Fruit fly (Drosophila melanogaster) whole organism, prepupa: Measurements from ENCODE around the gene Elp3.

Source experiments
- Blimp-1 ChIP-seq: fragments of 200-800 bp; sonication (Bioruptor generic); optimal IDR thresholded peaks from 3 replicates; lab custom pipeline; 2017; ENCODE audit warnings: missing biosample characterization, missing genetic modification characterization, mild to moderate bottlenecking, moderate library complexity, missing genetic modification reagents
- CG10631 ChIP-seq: fragments of 200-800 bp; sonication (Bioruptor generic); optimal IDR thresholded peaks from 2 replicates; lab custom pipeline; 2016; ENCODE audit warnings: missing biosample characterization, missing genetic modification characterization
- CG11762 ChIP-seq: fragments of 200-800 bp; sonication (Bioruptor generic); optimal IDR thresholded peaks from 3 replicates; lab custom pipeline; 2016; ENCODE audit warnings: missing biosample characterization, missing genetic modification characterization; ENCODE audit not compliant: insufficient read depth
- CG11902 ChIP-seq: fragments of 200-800 bp; sonication (Bioruptor generic); optimal IDR thresholded peaks from 3 replicates; lab custom pipeline; 2016; ENCODE audit warnings: missing biosample characterization, missing genetic modification characterization
- CG15336 ChIP-seq: fragments of 200-800 bp; sonication (Bioruptor generic); IDR thresholded peaks from 2 replicates; pipeline ENCODE4 v1.3.6; 2022; ENCODE audit warnings: missing biosample characterization, missing genetic modification characterization
- CG1621 ChIP-seq: fragments of 200-800 bp; sonication (Bioruptor generic); optimal IDR thresholded peaks from 3 replicates; lab custom pipeline; 2018; ENCODE audit warnings: missing biosample characterization, mild to moderate bottlenecking, missing genetic modification characterization
- CG16779 ChIP-seq: fragments of 200-800 bp; sonication (Bioruptor generic); optimal IDR thresholded peaks from 3 replicates; lab custom pipeline; 2017; ENCODE audit warnings: missing biosample characterization, mild to moderate bottlenecking, missing genetic modification characterization
- CG3032 ChIP-seq: fragments of 200-800 bp; optimal IDR thresholded peaks from 2 replicates; lab custom pipeline; 2019; ENCODE audit warnings: missing biosample characterization, mild to moderate bottlenecking, missing genetic modification characterization, moderate library complexity
- CG31627 ChIP-seq: fragments of 200-800 bp; sonication (Bioruptor generic); optimal IDR thresholded peaks from 3 replicates; lab custom pipeline; 2016; ENCODE audit warnings: missing biosample characterization, missing genetic modification characterization
- CG34406 ChIP-seq: fragments of 200-800 bp; sonication (Bioruptor generic); optimal IDR thresholded peaks from 3 replicates; lab custom pipeline; 2016; ENCODE audit warnings: missing biosample characterization, missing genetic modification characterization
- CG3919 ChIP-seq: fragments of 200-800 bp; sonication (Bioruptor generic); optimal IDR thresholded peaks from 3 replicates; lab custom pipeline; 2016; ENCODE audit warnings: missing biosample characterization, missing genetic modification characterization
- CG4318 ChIP-seq: fragments of 200-800 bp; sonication (Bioruptor generic); optimal IDR thresholded peaks from 3 replicates; lab custom pipeline; 2017; ENCODE audit warnings: missing biosample characterization, mild to moderate bottlenecking, missing genetic modification characterization
- CG6163 ChIP-seq: fragments of 200-800 bp; sonication (Bioruptor generic); IDR thresholded peaks from 3 replicates; pipeline ENCODE4 v1.3.6; 2022; ENCODE audit warnings: missing biosample characterization, missing genetic modification characterization
- CG6276 ChIP-seq: fragments of 200-800 bp; sonication (Bioruptor generic); optimal IDR thresholded peaks from 2 replicates; lab custom pipeline; 2017; ENCODE audit warnings: missing biosample characterization, mild to moderate bottlenecking, missing genetic modification characterization
- CG6792 ChIP-seq: fragments of 200-800 bp; sonication (Bioruptor generic); optimal IDR thresholded peaks from 3 replicates; lab custom pipeline; 2016; ENCODE audit warnings: missing biosample characterization, missing genetic modification characterization
- CG6854 ChIP-seq: fragments of 200-800 bp; sonication (Bioruptor generic); optimal IDR thresholded peaks from 2 replicates; lab custom pipeline; 2017; ENCODE audit warnings: missing biosample characterization, mild to moderate bottlenecking, missing genetic modification characterization
- CG7368 ChIP-seq: fragments of 200-800 bp; sonication (Bioruptor generic); optimal IDR thresholded peaks from 3 replicates; lab custom pipeline; 2016; ENCODE audit warnings: missing biosample characterization, missing genetic modification characterization
- CG8119 ChIP-seq: fragments of 200-800 bp; sonication (Bioruptor generic); IDR thresholded peaks from 3 replicates; pipeline ENCODE4 v1.3.6; 2022; ENCODE audit warnings: missing biosample characterization, missing genetic modification characterization
- CG8319 ChIP-seq: fragments of 200-800 bp; sonication (Bioruptor generic); optimal IDR thresholded peaks from 3 replicates; lab custom pipeline; 2016; ENCODE audit warnings: missing biosample characterization, missing genetic modification characterization
- CG9139 ChIP-seq: fragments of 200-800 bp; sonication (Bioruptor generic); optimal IDR thresholded peaks from 3 replicates; lab custom pipeline; 2017; ENCODE audit warnings: missing biosample characterization, mild to moderate bottlenecking, missing genetic modification characterization
- Eip78C ChIP-seq: fragments of 200-800 bp; sonication (Bioruptor generic); peaks from one replicate; lab custom pipeline; 2016; ENCODE audit warnings: missing biosample characterization, missing genetic modification characterization
- Ets96B ChIP-seq: fragments of 200-800 bp; optimal IDR thresholded peaks from 2 replicates; lab custom pipeline; 2019; ENCODE audit warnings: missing biosample characterization, mild to moderate bottlenecking, missing genetic modification characterization, moderate library complexity
- Hr38 ChIP-seq: sonication (Bioruptor generic); optimal IDR thresholded peaks from 2 replicates; lab custom pipeline; 2016; ENCODE audit warnings: missing biosample characterization, missing genetic modification characterization
- Hr39 ChIP-seq: fragments of 200-800 bp; sonication (Bioruptor generic); optimal IDR thresholded peaks from 2 replicates; lab custom pipeline; 2016; ENCODE audit warnings: missing biosample characterization, missing genetic modification characterization
- Hr4 ChIP-seq: fragments of 200-800 bp; sonication (Bioruptor generic); optimal IDR thresholded peaks from 3 replicates; lab custom pipeline; 2016; ENCODE audit warnings: missing biosample characterization, missing genetic modification characterization
- Lpt ChIP-seq: fragments of 200-800 bp; sonication (Bioruptor generic); optimal IDR thresholded peaks from 3 replicates; lab custom pipeline; 2016; ENCODE audit warnings: missing biosample characterization, missing genetic modification characterization
- Met ChIP-seq: fragments of 200-800 bp; sonication (Bioruptor generic); optimal IDR thresholded peaks from 3 replicates; lab custom pipeline; 2016; ENCODE audit warnings: missing biosample characterization, missing genetic modification characterization
- OdsH ChIP-seq: fragments of 200-800 bp; sonication (Bioruptor generic); optimal IDR thresholded peaks from 3 replicates; lab custom pipeline; 2016; ENCODE audit warnings: missing biosample characterization, missing genetic modification characterization
- Smox ChIP-seq: fragments of 200-800 bp; sonication (Bioruptor generic); optimal IDR thresholded peaks from 3 replicates; lab custom pipeline; 2016; ENCODE audit warnings: missing biosample characterization, missing genetic modification characterization
- Sox14 ChIP-seq: fragments of 200-800 bp; sonication (Bioruptor generic); optimal IDR thresholded peaks from 3 replicates; lab custom pipeline; 2016; ENCODE audit warnings: missing biosample characterization, missing genetic modification characterization
- Sox15 ChIP-seq: fragments of 200-800 bp; sonication (Bioruptor generic); optimal IDR thresholded peaks from 3 replicates; lab custom pipeline; 2016; ENCODE audit warnings: missing biosample characterization, missing genetic modification characterization
- achi ChIP-seq: fragments of 200-800 bp; sonication (Bioruptor generic); optimal IDR thresholded peaks from 3 replicates; lab custom pipeline; 2016; ENCODE audit warnings: missing biosample characterization, missing genetic modification characterization
- acj6 ChIP-seq: fragments of 200-800 bp; sonication (Bioruptor generic); optimal IDR thresholded peaks from 3 replicates; lab custom pipeline; 2016; ENCODE audit warnings: missing biosample characterization, missing genetic modification characterization
- cyc ChIP-seq: fragments of 200-800 bp; sonication (Bioruptor generic); optimal IDR thresholded peaks from 3 replicates; lab custom pipeline; 2016; ENCODE audit warnings: missing biosample characterization, missing genetic modification characterization
- dac ChIP-seq: fragments of 200-800 bp; sonication (Bioruptor generic); optimal IDR thresholded peaks from 2 replicates; lab custom pipeline; 2017; ENCODE audit warnings: missing biosample characterization, mild to moderate bottlenecking, missing genetic modification characterization
- dsx ChIP-seq: fragments of 200-800 bp; optimal IDR thresholded peaks from 3 replicates; lab custom pipeline; 2019; ENCODE audit warnings: missing biosample characterization, mild to moderate bottlenecking, missing genetic modification characterization, moderate library complexity; ENCODE audit not compliant: poor library complexity, severe bottlenecking
- eg ChIP-seq: fragments of 200-800 bp; sonication (Bioruptor generic); IDR thresholded peaks from 3 replicates; pipeline ENCODE4 v1.3.6; 2022; ENCODE audit warnings: missing biosample characterization, missing genetic modification characterization
- fd59A ChIP-seq: fragments of 200-800 bp; sonication (Bioruptor generic); optimal IDR thresholded peaks from 2 replicates; lab custom pipeline; 2017; ENCODE audit warnings: missing biosample characterization, mild to moderate bottlenecking, missing genetic modification characterization, missing genetic modification reagents
- fkh ChIP-seq: fragments of 200-800 bp; sonication (Bioruptor generic); optimal IDR thresholded peaks from 3 replicates; lab custom pipeline; 2017; ENCODE audit warnings: missing biosample characterization, mild to moderate bottlenecking, missing genetic modification characterization, moderate library complexity
- lz ChIP-seq: fragments of 200-800 bp; sonication (Bioruptor generic); optimal IDR thresholded peaks from 3 replicates; lab custom pipeline; 2016; ENCODE audit warnings: missing biosample characterization, missing genetic modification characterization
- pdm3 ChIP-seq: fragments of 200-800 bp; sonication (Bioruptor generic); optimal IDR thresholded peaks from 3 replicates; lab custom pipeline; 2016; ENCODE audit warnings: missing biosample characterization, missing genetic modification characterization
- salr ChIP-seq, 2 experiments: fragments of 200-800 bp; sonication (Bioruptor generic); optimal IDR thresholded peaks; 3 replicates each; lab custom pipeline; 2016 to 2018; ENCODE audit warnings: missing biosample characterization in 2 of 2, missing genetic modification characterization in 2 of 2, mild to moderate bottlenecking in 1 of 2
- spab ChIP-seq: fragments of 200-800 bp; sonication (Bioruptor generic); optimal IDR thresholded peaks from 2 replicates; lab custom pipeline; 2017; ENCODE audit warnings: missing biosample characterization, mild to moderate bottlenecking, missing genetic modification characterization, missing genetic modification reagents
- svp ChIP-seq: fragments of 200-800 bp; sonication (Bioruptor generic); peaks from one replicate; lab custom pipeline; 2016; ENCODE audit warnings: missing biosample characterization, missing genetic modification characterization
- topi ChIP-seq: fragments of 200-800 bp; sonication (Bioruptor generic); optimal IDR thresholded peaks from 3 replicates; lab custom pipeline; 2016; ENCODE audit warnings: missing biosample characterization, missing genetic modification characterization
- vri ChIP-seq: fragments of 200-800 bp; sonication (Bioruptor generic); optimal IDR thresholded peaks from 3 replicates; lab custom pipeline; 2016; ENCODE audit warnings: missing biosample characterization, mild to moderate bottlenecking, missing genetic modification characterization

The Elp3 gene

dm6 chr2L:4456539-4456994 lies 12.0 kb downstream of the Elp3 start, which contains the start of gene Gs1l (continued):
- TF ChIP-seq CG34406 (no peak), acj6 (GFP tag; lab: Kevin White, UChicago) (no peak), CG6792 (GFP tag; lab: Kevin White, UChicago) (no peak), CG3919 (GFP tag; lab: Kevin White, UChicago) (no peak), cyc (GFP tag; lab: Kevin White, UChicago) (no peak), vri (GFP tag; lab: Kevin White, UChicago) (peak; percentile 44), dac (GFP tag; lab: Kevin White, UChicago) (no peak), CG8119 (GFP tag; lab: Robert Waterston, UW) (no peak), topi (GFP tag; lab: Kevin White, UChicago) (peak; percentile 24), Smox (GFP tag; lab: Kevin White, UChicago) (no peak), lz (GFP tag; lab: Kevin White, UChicago) (no peak), Lpt (no peak), CG4318 (GFP tag; lab: Kevin White, UChicago) (no peak), CG10631 (GFP tag; lab: Kevin White, UChicago) (no peak), CG6276 (no peak), dsx (GFP tag; lab: Kevin White, UChicago) (peak; percentile 80), CG8319 (GFP tag; lab: Kevin White, UChicago) (no peak), salr (GFP tag; optimal IDR thresholded peaks at IDR 0.05; lab: Kevin White, UChicago) (no peak), CG1621 (tag; lab: Kevin White, UChicago) (peak; percentile 35), Met (GFP tag; lab: Kevin White, UChicago) (peak; percentile 1), CG6854 (GFP tag; lab: Kevin White, UChicago) (peak; percentile 0), svp (peak; percentile 89), CG9139 (GFP tag; lab: Kevin White, UChicago) (no peak), fkh (GFP tag; lab: Kevin White, UChicago) (no peak), spab (GFP tag; lab: Kevin White, UChicago) (no peak), Ets96B (tag; lab: Kevin White, UChicago) (no peak), CG15336 (GFP tag; lab: Robert Waterston, UW) (0 out of 2 replicates have a peak, but pooled peaks have one; percentile 10), fd59A (GFP tag; lab: Kevin White, UChicago) (no peak), achi (GFP tag; lab: Kevin White, UChicago) (no peak), Hr38 (GFP tag; lab: Kevin White, UChicago) (no peak), CG6163 (GFP tag; lab: Robert Waterston, UW) (0 out of 3 replicates have a peak, but pooled peaks have one; percentile 26)

dm6 chr2L:4458119-4459056 lies 13.9 kb downstream of the Elp3 start, which contains the start of gene RpL27A:
RpL27A (minus strand) TSS chr2L:4458364.
- peak; percentile 65 for TF ChIP-seq Hr4 (GFP tag; lab: Kevin White, UChicago)
- peak; percentile 43 for TF ChIP-seq CG3032 (tag; lab: Kevin White, UChicago)
- TF ChIP-seq CG11902 (GFP tag; lab: Kevin White, UChicago): no peak
- no peak for TF ChIP-seq CG4318 (GFP tag; lab: Kevin White, UChicago)
- no peak for TF ChIP-seq Hr38 (GFP tag; lab: Kevin White, UChicago)
- TF ChIP-seq Eip78C (GFP tag; lab: Kevin White, UChicago): peak; percentile 80
- TF ChIP-seq CG15336 (GFP tag; lab: Robert Waterston, UW): peak; percentile 69
- TF ChIP-seq pdm3: peak; percentile 57
- peak; percentile 83 for TF ChIP-seq eg (GFP tag; lab: Robert Waterston, UW)
- TF ChIP-seq CG9139 (GFP tag; lab: Kevin White, UChicago): no peak
- peak; percentile 61 for TF ChIP-seq acj6 (GFP tag; lab: Kevin White, UChicago)
- no peak for TF ChIP-seq CG6276
- TF ChIP-seq Blimp-1 (GFP tag; lab: Kevin White, UChicago): peak; percentile 45
- no peak for TF ChIP-seq spab (GFP tag; lab: Kevin White, UChicago)
- no peak for TF ChIP-seq CG16779 (tag; lab: Kevin White, UChicago)
- peak; percentile 51 for TF ChIP-seq CG6792 (GFP tag; lab: Kevin White, UChicago)
- peak; percentile 49 for TF ChIP-seq fkh (GFP tag; lab: Kevin White, UChicago)
- no peak for TF ChIP-seq CG11762
- TF ChIP-seq OdsH (GFP tag; lab: Kevin White, UChicago): peak; percentile 70
- TF ChIP-seq CG6163 (GFP tag; lab: Robert Waterston, UW): peak; percentile 87
- TF ChIP-seq Ets96B (tag; lab: Kevin White, UChicago): peak; percentile 19
- peak; percentile 69 for TF ChIP-seq achi (GFP tag; lab: Kevin White, UChicago)
- peak; percentile 21 for TF ChIP-seq Sox15
- peak; percentile 57 for TF ChIP-seq CG31627 (GFP tag; lab: Kevin White, UChicago)
- peak; percentile 48 for TF ChIP-seq CG7368 (GFP tag; lab: Kevin White, UChicago)
- TF ChIP-seq svp: peak; percentile 85
- TF ChIP-seq dac (GFP tag; lab: Kevin White, UChicago): peak; percentile 68
- TF ChIP-seq Hr39 (GFP tag; lab: Kevin White, UChicago): peak; percentile 49
- TF ChIP-seq Sox14: peak; percentile 19
